Worm (Caenorhabditis elegans): ENCODE data around the gene W02B12.11.

ce11 chrII:11431584-11431983 is 42.1 kb upstream of the W02B12.11 start, which contains the start of gene C05D12.4:
- TF ChIP-seq cnd-1 (tag; optimal IDR thresholded peaks at IDR 0.05) (no peak), pha-4 (tag; optimal IDR thresholded peaks at IDR 0.05) (no peak), ces-1 (GFP tag; optimal IDR thresholded peaks at IDR 0.05) (no peak), nhr-12 (tag; optimal IDR thresholded peaks at IDR 0.05) (no peak), unc-39 (tag; optimal IDR thresholded peaks at IDR 0.05) (no peak), nhr-28 (tag; optimal IDR thresholded peaks at IDR 0.05) (no peak), ztf-11 (tag; optimal IDR thresholded peaks at IDR 0.05) (no peak), hlh-1 (tag; optimal IDR thresholded peaks at IDR 0.05) (no peak), nhr-76 (tag; optimal IDR thresholded peaks at IDR 0.05) (no peak), elt-3 (tag; optimal IDR thresholded peaks at IDR 0.05) (no peak)
